Fruit fly (Drosophila melanogaster) whole organism, embryonic: Measurements from ENCODE around the gene fok.
A peak's percentile ranks its signal among the peaks of the same experiment; 100 is the strongest.

ENCODE experiments used
- CG10366 ChIP-seq: fragments of 200-800 bp; sonication (Bioruptor generic); IDR thresholded peaks from 2 replicates; pipeline ENCODE4 v1.3.6; 2022; ENCODE audit warnings: missing biosample characterization, missing genetic modification characterization
- CG12104 ChIP-seq: fragments of 200-800 bp; sonication (Bioruptor generic); optimal IDR thresholded peaks from 3 replicates; lab custom pipeline; 2016; ENCODE audit warnings: missing biosample characterization, missing genetic modification characterization
- CG12155 ChIP-seq: fragments of 200-800 bp; sonication (Bioruptor generic); optimal IDR thresholded peaks from 3 replicates; lab custom pipeline; 2016; ENCODE audit warnings: missing biosample characterization, missing genetic modification characterization
- CG12769 ChIP-seq: fragments of 200-800 bp; sonication (Bioruptor generic); optimal IDR thresholded peaks from 2 replicates; lab custom pipeline; 2019; ENCODE audit warnings: missing biosample characterization, mild to moderate bottlenecking, missing genetic modification characterization, moderate library complexity
- CG14441 ChIP-seq: fragments of 200-800 bp; sonication (Bioruptor generic); IDR thresholded peaks from 2 replicates; pipeline ENCODE4 v1.3.6; 2022; ENCODE audit warnings: missing biosample characterization, missing genetic modification characterization
- CG14667 ChIP-seq: fragments of 200-800 bp; sonication (Bioruptor generic); IDR thresholded peaks from 2 replicates; pipeline ENCODE4 v1.3.6; 2022; ENCODE audit warnings: missing biosample characterization, missing genetic modification characterization
- CG15073 ChIP-seq: fragments of 200-800 bp; sonication (Bioruptor generic); optimal IDR thresholded peaks from 2 replicates; lab custom pipeline; 2016; ENCODE audit warnings: missing biosample characterization, missing genetic modification characterization
- CG17802 ChIP-seq: fragments of 200-800 bp; sonication (Bioruptor generic); optimal IDR thresholded peaks from 2 replicates; lab custom pipeline; 2018; ENCODE audit warnings: missing biosample characterization, mild to moderate bottlenecking, missing genetic modification characterization, moderate library complexity
- CG2199 ChIP-seq: fragments of 200-800 bp; sonication (Bioruptor generic); IDR thresholded peaks from 3 replicates; pipeline ENCODE4 v1.3.6; 2022; ENCODE audit warnings: missing biosample characterization, missing genetic modification characterization
- CG2678 ChIP-seq: fragments of 200-800 bp; sonication (Bioruptor generic); optimal IDR thresholded peaks from 3 replicates; lab custom pipeline; 2019; ENCODE audit warnings: missing biosample characterization, mild to moderate bottlenecking, missing genetic modification characterization, moderate library complexity
- CG6175 ChIP-seq: fragments of 200-800 bp; sonication (Bioruptor generic); IDR thresholded peaks from 3 replicates; pipeline ENCODE4 v1.3.6; 2022; ENCODE audit warnings: missing biosample characterization, missing genetic modification characterization
- CG9727 ChIP-seq: fragments of 200-800 bp; sonication (Bioruptor generic); optimal IDR thresholded peaks from 3 replicates; lab custom pipeline; 2017; ENCODE audit warnings: missing biosample characterization, mild to moderate bottlenecking, missing genetic modification characterization
- CG9876 ChIP-seq: fragments of 200-800 bp; sonication (Bioruptor generic); optimal IDR thresholded peaks from 2 replicates; lab custom pipeline; 2016; ENCODE audit warnings: missing biosample characterization, missing genetic modification characterization
- CG9932 ChIP-seq: fragments of 200-800 bp; sonication (Bioruptor generic); IDR thresholded peaks from 2 replicates; pipeline ENCODE4 v1.3.6; 2022; ENCODE audit warnings: missing biosample characterization, missing genetic modification characterization
- CHES-1-like ChIP-seq: fragments of 200-800 bp; sonication (Bioruptor generic); optimal IDR thresholded peaks from 2 replicates; lab custom pipeline; 2016; ENCODE audit warnings: missing biosample characterization, missing genetic modification characterization
- Chrac-16 ChIP-seq: fragments of 200-800 bp; sonication (Bioruptor generic); optimal IDR thresholded peaks from 3 replicates; lab custom pipeline; 2016; ENCODE audit warnings: missing biosample characterization, missing genetic modification characterization
- D ChIP-seq, 2 experiments: fragments of 200-800 bp in 1 of 2; fragments of >200 bp in 1 of 2; sonication (Bioruptor generic) in 1 of 2; optimal IDR thresholded peaks; 2 replicates in 1 of 2; 3 replicates in 1 of 2; lab custom pipeline; 2017; ENCODE audit warnings: mild to moderate bottlenecking in 1 of 2, missing biosample characterization in 1 of 2, missing genetic modification characterization in 1 of 2, missing genetic modification reagents in 1 of 2
- Dfd ChIP-seq, 2 experiments: fragments of >200 bp; optimal IDR thresholded peaks; 2 replicates each; lab custom pipeline; 2017; ENCODE audit warnings: missing biosample characterization in 2 of 2, missing genetic modification characterization in 2 of 2
- Dip2 ChIP-seq: fragments of 200-800 bp; sonication (Bioruptor generic); IDR thresholded peaks from 2 replicates; pipeline ENCODE4 v1.3.6; 2022; ENCODE audit warnings: missing biosample characterization, missing genetic modification characterization
- E2f1 ChIP-seq: fragments of 200-800 bp; sonication (Bioruptor generic); IDR thresholded peaks from 2 replicates; pipeline ENCODE4 v1.3.6; 2022; ENCODE audit warnings: missing biosample characterization, missing genetic modification characterization
- H15 ChIP-seq: fragments of 200-800 bp; sonication (Bioruptor generic); IDR thresholded peaks from 3 replicates; pipeline ENCODE4 v1.3.6; 2022; ENCODE audit warnings: missing biosample characterization, missing genetic modification characterization
- H2.0 ChIP-seq: fragments of 200-800 bp; sonication (Bioruptor generic); IDR thresholded peaks from 2 replicates; pipeline ENCODE4 v1.3.6; 2022; ENCODE audit warnings: missing biosample characterization, missing genetic modification characterization
- HLH4C ChIP-seq: fragments of 200-800 bp; sonication (Bioruptor generic); IDR thresholded peaks from 3 replicates; pipeline ENCODE4 v1.3.6; 2022; ENCODE audit warnings: missing biosample characterization, missing genetic modification characterization; ENCODE audit not compliant: partially characterized antibody
- HLH54F ChIP-seq: fragments of 200-800 bp; sonication (Bioruptor generic); optimal IDR thresholded peaks from 3 replicates; lab custom pipeline; 2016; ENCODE audit warnings: missing biosample characterization, missing genetic modification characterization
- Hr78 ChIP-seq, 2 experiments: fragments of 200-800 bp in 1 of 2; fragments of >200 bp in 1 of 2; sonication (Bioruptor generic) in 1 of 2; optimal IDR thresholded peaks; 2 replicates each; lab custom pipeline; 2017 to 2019; ENCODE audit warnings: missing biosample characterization in 2 of 2, missing genetic modification characterization in 2 of 2, mild to moderate bottlenecking in 1 of 2, moderate library complexity in 1 of 2
- Med ChIP-seq: fragments of 200-800 bp; sonication (Bioruptor generic); peaks from one replicate; lab custom pipeline; 2016; ENCODE audit warnings: missing biosample characterization, missing genetic modification characterization, mild to moderate bottlenecking, inconsistent platforms, moderate library complexity
- NFAT ChIP-seq: fragments of 200-800 bp; sonication (Bioruptor generic); IDR thresholded peaks from 2 replicates; pipeline ENCODE4 v1.3.6; 2022; ENCODE audit warnings: missing biosample characterization, missing genetic modification characterization
- Pdp1 ChIP-seq, 2 experiments: fragments of 200-800 bp; sonication (Bioruptor generic); optimal IDR thresholded peaks; 3 replicates each; lab custom pipeline; 2016; ENCODE audit warnings: missing biosample characterization in 2 of 2, missing genetic modification characterization in 2 of 2, mild to moderate bottlenecking in 1 of 2, moderate library complexity in 1 of 2
- Rfx ChIP-seq: fragments of 200-800 bp; sonication (Bioruptor generic); IDR thresholded peaks from 2 replicates; pipeline ENCODE4 v1.3.6; 2022; ENCODE audit warnings: missing biosample characterization, missing genetic modification characterization
- Rx ChIP-seq: fragments of 200-800 bp; sonication (Bioruptor generic); IDR thresholded peaks from 2 replicates; pipeline ENCODE4 v1.3.6; 2022; ENCODE audit warnings: missing biosample characterization, missing genetic modification characterization
- ara ChIP-seq: fragments of 200-800 bp; sonication (Bioruptor generic); IDR thresholded peaks from 2 replicates; pipeline ENCODE4 v1.3.6; 2022; ENCODE audit warnings: missing biosample characterization, missing genetic modification characterization
- chif ChIP-seq, 2 experiments: fragments of 200-800 bp; sonication (Bioruptor generic); optimal IDR thresholded peaks; 3 replicates each; lab custom pipeline; 2016; ENCODE audit warnings: missing biosample characterization in 2 of 2, missing genetic modification characterization in 2 of 2
- chinmo ChIP-seq: fragments of 200-800 bp; sonication (Bioruptor generic); IDR thresholded peaks from 4 replicates; pipeline ENCODE4 v1.3.6; 2022; ENCODE audit warnings: missing biosample characterization, missing genetic modification characterization; ENCODE audit not compliant: partially characterized antibody
- crc ChIP-seq: fragments of 200-800 bp; sonication (Bioruptor generic); optimal IDR thresholded peaks from 2 replicates; lab custom pipeline; 2016; ENCODE audit warnings: missing biosample characterization, missing genetic modification characterization
- ems ChIP-seq: fragments of 200-800 bp; sonication (Bioruptor generic); optimal IDR thresholded peaks from 3 replicates; lab custom pipeline; 2016; ENCODE audit warnings: missing biosample characterization, missing genetic modification characterization
- en ChIP-seq: fragments of 200-800 bp; sonication (Bioruptor generic); optimal IDR thresholded peaks from 2 replicates; lab custom pipeline; 2016; ENCODE audit warnings: missing biosample characterization, missing genetic modification characterization
- esg ChIP-seq: fragments of 200-800 bp; sonication (Bioruptor generic); conservative IDR thresholded peaks from 2 replicates; pipeline ENCODE4 v1.3.6; 2022; ENCODE audit warnings: missing biosample characterization, missing genetic modification characterization
- gem ChIP-seq: fragments of 200-800 bp; sonication (Bioruptor generic); optimal IDR thresholded peaks from 2 replicates; lab custom pipeline; 2019; ENCODE audit warnings: missing biosample characterization, mild to moderate bottlenecking, missing genetic modification characterization, moderate library complexity
- gsb ChIP-seq: fragments of 200-800 bp; sonication (Bioruptor generic); IDR thresholded peaks from 2 replicates; pipeline ENCODE4 v1.3.6; 2022; ENCODE audit warnings: missing biosample characterization, missing genetic modification characterization
- lmd ChIP-seq: fragments of 200-800 bp; sonication (Bioruptor generic); IDR thresholded peaks from 2 replicates; pipeline ENCODE4 v1.3.6; 2022; ENCODE audit warnings: missing biosample characterization, missing genetic modification characterization
- pho ChIP-seq: fragments of 200-800 bp; sonication (Bioruptor generic); optimal IDR thresholded peaks from 2 replicates; lab custom pipeline; 2016; ENCODE audit warnings: missing biosample characterization, missing genetic modification characterization
- sd ChIP-seq: fragments of 200-800 bp; sonication (Bioruptor generic); optimal IDR thresholded peaks from 3 replicates; lab custom pipeline; 2018; ENCODE audit warnings: missing biosample characterization, mild to moderate bottlenecking, missing genetic modification characterization, moderate library complexity
- sens ChIP-seq: fragments of 200-800 bp; sonication (Bioruptor generic); peaks from one replicate; lab custom pipeline; 2016; ENCODE audit warnings: missing biosample characterization, missing genetic modification characterization
- seq ChIP-seq: fragments of 200-800 bp; sonication (Bioruptor generic); IDR thresholded peaks from 2 replicates; pipeline ENCODE4 v1.3.6; 2022; ENCODE audit warnings: missing biosample characterization, missing genetic modification characterization
- slbo ChIP-seq: fragments of 200-800 bp; sonication (Bioruptor generic); IDR thresholded peaks from 2 replicates; pipeline ENCODE4 v1.3.6; 2022; ENCODE audit warnings: missing biosample characterization, missing genetic modification characterization
- sqz ChIP-seq: fragments of 200-800 bp; sonication (Bioruptor generic); optimal IDR thresholded peaks from 3 replicates; lab custom pipeline; 2018; ENCODE audit warnings: missing biosample characterization, mild to moderate bottlenecking, missing genetic modification characterization
- stwl ChIP-seq: fragments of 200-800 bp; sonication (Bioruptor generic); optimal IDR thresholded peaks from 3 replicates; lab custom pipeline; 2018; ENCODE audit warnings: missing biosample characterization, mild to moderate bottlenecking, missing genetic modification characterization, moderate library complexity
- tgo ChIP-seq: fragments of 200-800 bp; sonication (Bioruptor generic); IDR thresholded peaks from 3 replicates; pipeline ENCODE4 v1.3.6; 2022; ENCODE audit warnings: missing biosample characterization, missing genetic modification characterization
- vvl ChIP-seq: fragments of 200-800 bp; sonication (Bioruptor generic); IDR thresholded peaks from 2 replicates; pipeline ENCODE4 v1.3.6; 2022; ENCODE audit warnings: missing biosample characterization, missing genetic modification characterization
- zfh2 ChIP-seq: fragments of 200-800 bp; sonication (Bioruptor generic); optimal IDR thresholded peaks from 2 replicates; lab custom pipeline; 2016; ENCODE audit warnings: missing biosample characterization, missing genetic modification characterization

The fok gene

dm6 chr2L:20080772-20081171, 4.1 kb downstream of the fok start:
- TF ChIP-seq vvl (GFP tag; lab: Robert Waterston, UW), result peak; percentile 74
- peak; percentile 8 for TF ChIP-seq CG12769
- peak; percentile 15 for TF ChIP-seq sens (GFP tag; lab: Kevin White, UChicago)
- TF ChIP-seq Med (GFP tag; lab: Kevin White, UChicago), result peak; percentile 21
- no peak for TF ChIP-seq gsb (GFP tag; lab: Robert Waterston, UW)
- TF ChIP-seq chinmo (GFP tag; lab: Robert Waterston, UW), result 0 out of 4 replicates have a peak, but pooled peaks have one; percentile 70
- no peak for TF ChIP-seq CG12155 (GFP tag; lab: Kevin White, UChicago)

dm6 chr2L:20078880-20079279, 6.0 kb downstream of the fok start:
- TF ChIP-seq Rfx (GFP tag; lab: Robert Waterston, UW), result peak; percentile 58
- TF ChIP-seq CG17802 (tag; lab: Kevin White, UChicago), result no peak
- peak; percentile 49; the same call in 1 of the 2 replicates for TF ChIP-seq seq (GFP tag; lab: Robert Waterston, UW)
- TF ChIP-seq H2.0, result no peak
- peak; percentile 49 for TF ChIP-seq sd (tag; lab: Kevin White, UChicago)
- peak; percentile 10 for TF ChIP-seq ems (GFP tag; lab: Kevin White, UChicago)
- peak; percentile 56 for TF ChIP-seq pho (GFP tag; lab: Kevin White, UChicago)
- TF ChIP-seq Dip2, result no peak
- peak; percentile 38 for TF ChIP-seq CG9727 (GFP tag; lab: Kevin White, UChicago)
- peak; percentile 33; the same call in 1 of the 2 replicates for TF ChIP-seq slbo
- TF ChIP-seq HLH4C (GFP tag; lab: Robert Waterston, UW), result no peak
- peak; percentile 37 for TF ChIP-seq gem (tag; lab: Kevin White, UChicago)
- TF ChIP-seq CG2678 (tag; lab: Kevin White, UChicago), result peak; percentile 46
- TF ChIP-seq en, result peak; percentile 12
- TF ChIP-seq stwl (tag; lab: Kevin White, UChicago), result no peak
- TF ChIP-seq CG9932 (GFP tag; lab: Robert Waterston, UW), result peak; percentile 53
- TF ChIP-seq ara (GFP tag; lab: Robert Waterston, UW), result no peak; the same call in 1 of the 2 replicates
- no peak for TF ChIP-seq D (optimal IDR thresholded peaks at IDR 0.05; lab: Kevin White, UChicago)
- no peak for TF ChIP-seq D (GFP tag; optimal IDR thresholded peaks at IDR 0.05; lab: Kevin White, UChicago)
- no peak for TF ChIP-seq CG10366 (GFP tag; lab: Robert Waterston, UW)
- no peak for TF ChIP-seq CG9876 (GFP tag; lab: Kevin White, UChicago)
- TF ChIP-seq Rx, result no peak
- TF ChIP-seq CG6175, result peak; percentile 50; the same call in 1 of the 3 replicates
- TF ChIP-seq HLH54F, result no peak
- 0 out of 3 replicates have a peak, but pooled peaks have one; percentile 26 for TF ChIP-seq H15 (GFP tag; lab: Robert Waterston, UW)
- no peak for TF ChIP-seq CG15073 (GFP tag; lab: Kevin White, UChicago)
- peak; percentile 56; the same call in 1 of the 2 replicates for TF ChIP-seq CG14441
- no peak for TF ChIP-seq NFAT (GFP tag; lab: Robert Waterston, UW)
- no peak for TF ChIP-seq CG12104
- peak; percentile 37 for TF ChIP-seq lmd (GFP tag; lab: Robert Waterston, UW)
- TF ChIP-seq CG14667, result no peak
- TF ChIP-seq CHES-1-like (GFP tag; lab: Kevin White, UChicago), result peak; percentile 10
- TF ChIP-seq Hr78 (GFP tag; optimal IDR thresholded peaks at IDR 0.05; lab: Kevin White, UChicago), result peak in 1 of 2 experiments; percentile 16
- TF ChIP-seq tgo (GFP tag; lab: Robert Waterston, UW), result 0 out of 3 replicates have a peak, but pooled peaks have one; percentile 21
- TF ChIP-seq CG2199 (GFP tag; lab: Robert Waterston, UW), result no peak
- TF ChIP-seq Dfd (GFP tag; optimal IDR thresholded peaks at IDR 0.05; lab: Kevin White, UChicago), result no peak
- TF ChIP-seq Pdp1 (GFP tag; optimal IDR thresholded peaks at IDR 0.05; lab: Kevin White, UChicago), result peak in 1 of 2 experiments; percentile 31
- TF ChIP-seq crc, result no peak
- no peak for TF ChIP-seq esg
- TF ChIP-seq E2f1 (GFP tag; lab: Robert Waterston, UW), result peak; percentile 43; the same call in 1 of the 2 replicates
- no peak for TF ChIP-seq chif (GFP tag; optimal IDR thresholded peaks at IDR 0.05; lab: Kevin White, UChicago)
- TF ChIP-seq Chrac-16, result no peak
- peak; percentile 71 for TF ChIP-seq zfh2 (GFP tag; lab: Kevin White, UChicago)
- TF ChIP-seq Med (GFP tag; lab: Kevin White, UChicago), result peak; percentile 47
- TF ChIP-seq sqz (GFP tag; lab: Kevin White, UChicago), result no peak
